Worm (Caenorhabditis elegans) whole organism, L4 larva: Measurements from ENCODE around the gene snr-5.
A peak's percentile ranks its signal among the peaks of the same experiment; 100 is the strongest.

ENCODE experiments used
- D1046.2 ChIP-seq: fragments of 200-800 bp; sonication (Bioruptor generic); IDR thresholded peaks from 2 replicates; pipeline ENCODE4 v1.3.6; 2022; ENCODE audit warnings: missing genetic modification characterization, missing compliant biosample characterization
- F44E2.7 ChIP-seq: fragments of 200-800 bp; sonication (Bioruptor generic); IDR thresholded peaks from 2 replicates; pipeline ENCODE4 v2.1.2; 2022; ENCODE audit warnings: missing genetic modification characterization, missing compliant biosample characterization
- R02D3.7 ChIP-seq: fragments of 150-350 bp; sonication (generic microtip); optimal IDR thresholded peaks from 3 replicates; lab custom pipeline; 2014; ENCODE audit warnings: missing biosample characterization, missing genetic modification characterization
- T20F7.1 ChIP-seq: fragments of 200-800 bp; sonication (Bioruptor generic); optimal IDR thresholded peaks from 2 replicates; lab custom pipeline; 2018; ENCODE audit warnings: mild to moderate bottlenecking, missing genetic modification characterization, missing compliant biosample characterization
- Y75B8A.6 ChIP-seq: fragments of 200-800 bp; sonication (Bioruptor generic); IDR thresholded peaks from 2 replicates; pipeline ENCODE4 v1.3.6; 2022; ENCODE audit warnings: missing genetic modification reagents, missing genetic modification characterization, missing compliant biosample characterization
- ZK337.2 ChIP-seq: fragments of 200-800 bp; sonication (Bioruptor generic); IDR thresholded peaks from 2 replicates; pipeline ENCODE4 v1.3.6; 2022; ENCODE audit warnings: missing genetic modification reagents, missing genetic modification characterization, missing compliant biosample characterization
- arid-1 ChIP-seq: fragments of 200-800 bp; sonication (Bioruptor generic); conservative IDR thresholded peaks from 2 replicates; pipeline ENCODE4 v1.3.6; 2022; ENCODE audit warnings: missing genetic modification reagents, missing genetic modification characterization, missing compliant biosample characterization
- ceh-44 ChIP-seq: fragments of 200-800 bp; sonication (Bioruptor generic); IDR thresholded peaks from 2 replicates; pipeline ENCODE4 v1.3.6; 2022; ENCODE audit warnings: missing genetic modification reagents, missing genetic modification characterization, missing compliant biosample characterization
- daf-12 ChIP-seq: fragments of 150-350 bp; optimal IDR thresholded peaks from 2 replicates; lab custom pipeline; 2014; ENCODE audit warnings: missing biosample characterization, missing genetic modification reagents, missing genetic modification characterization
- daf-19 ChIP-seq: fragments of 200-800 bp; sonication (Bioruptor generic); conservative IDR thresholded peaks from 2 replicates; pipeline ENCODE4 v1.3.6; 2022; ENCODE audit warnings: missing genetic modification characterization, missing compliant biosample characterization
- daf-8 ChIP-seq: fragments of 200-800 bp; sonication (Bioruptor generic); IDR thresholded peaks from 2 replicates; pipeline ENCODE4 v1.3.6; 2022; ENCODE audit warnings: missing genetic modification characterization, missing compliant biosample characterization
- dmd-6 ChIP-seq: fragments of 200-800 bp; sonication (Bioruptor generic); IDR thresholded peaks from 2 replicates; pipeline ENCODE4 v1.3.6; 2022; ENCODE audit warnings: missing genetic modification reagents, missing genetic modification characterization, missing compliant biosample characterization
- dmd-8 ChIP-seq: fragments of 200-800 bp; sonication (Bioruptor generic); IDR thresholded peaks from 2 replicates; pipeline ENCODE4 v1.3.6; 2022; ENCODE audit warnings: missing genetic modification characterization, missing compliant biosample characterization
- dmd-9 ChIP-seq: fragments of 200-800 bp; sonication (Bioruptor generic); IDR thresholded peaks from 2 replicates; pipeline ENCODE4 v1.3.6; 2022; ENCODE audit warnings: missing genetic modification reagents, missing genetic modification characterization, missing compliant biosample characterization
- egl-27 ChIP-seq: sonication (generic microtip); optimal IDR thresholded peaks from 3 replicates; lab custom pipeline; 2017; ENCODE audit warnings: missing biosample characterization, missing genetic modification reagents, missing genetic modification characterization
- egl-43 ChIP-seq: fragments of 200-800 bp; sonication (Bioruptor generic); IDR thresholded peaks from 2 replicates; pipeline ENCODE4 v1.3.6; 2022; ENCODE audit warnings: missing genetic modification reagents, missing genetic modification characterization, missing compliant biosample characterization
- fkh-10 ChIP-seq: fragments of 150-350 bp; optimal IDR thresholded peaks from 2 replicates; lab custom pipeline; 2014; ENCODE audit warnings: missing biosample characterization, missing genetic modification reagents, missing genetic modification characterization
- gei-8 ChIP-seq: fragments of 200-800 bp; sonication (Bioruptor generic); optimal IDR thresholded peaks from 2 replicates; lab custom pipeline; 2018; ENCODE audit warnings: mild to moderate bottlenecking, missing genetic modification characterization, missing compliant biosample characterization
- hif-1 ChIP-seq, 2 experiments: sonication (generic microtip); optimal IDR thresholded peaks; 2 replicates each; lab custom pipeline; 2016 to 2017; ENCODE audit warnings: missing compliant biosample characterization in 2 of 2, missing genetic modification characterization in 2 of 2, missing genetic modification reagents in 2 of 2, missing genotype in 2 of 2, mild to moderate bottlenecking in 1 of 2
- hlh-11 ChIP-seq: fragments of 200-800 bp; sonication (Bioruptor generic); optimal IDR thresholded peaks from 2 replicates; lab custom pipeline; 2018; ENCODE audit warnings: mild to moderate bottlenecking, missing genetic modification characterization, missing compliant biosample characterization
- hlh-30 ChIP-seq: sonication (generic microtip); optimal IDR thresholded peaks from 2 replicates; lab custom pipeline; 2017; ENCODE audit warnings: antibody characterized with exemption, mild to moderate bottlenecking, missing genetic modification characterization, missing compliant biosample characterization; ENCODE audit not compliant: insufficient read depth
- hmg-1.1 ChIP-seq: fragments of 200-800 bp; sonication (Bioruptor generic); IDR thresholded peaks from 2 replicates; pipeline ENCODE4 v1.3.6; 2022; ENCODE audit warnings: missing genetic modification reagents, missing genetic modification characterization, missing compliant biosample characterization
- jun-1 ChIP-seq: fragments of 150-350 bp; optimal IDR thresholded peaks from 2 replicates; lab custom pipeline; 2014; ENCODE audit warnings: missing biosample characterization, missing genetic modification reagents, missing genetic modification characterization
- lin-1 ChIP-seq: fragments of 200-800 bp; sonication (Bioruptor generic); IDR thresholded peaks from 2 replicates; pipeline ENCODE4 v1.3.6; 2022; ENCODE audit warnings: missing genetic modification reagents, missing genetic modification characterization, missing compliant biosample characterization
- lin-13 ChIP-seq: fragments of 150-350 bp; optimal IDR thresholded peaks from 2 replicates; lab custom pipeline; 2014; ENCODE audit warnings: missing biosample characterization, missing genetic modification reagents, missing genetic modification characterization
- lin-29 ChIP-seq: fragments of 200-800 bp; sonication (Bioruptor generic); IDR thresholded peaks from 2 replicates; pipeline ENCODE4 v1.3.6; 2022; ENCODE audit warnings: missing genetic modification reagents, missing genetic modification characterization, missing compliant biosample characterization
- lir-3 ChIP-seq: sonication (generic microtip); optimal IDR thresholded peaks from 2 replicates; lab custom pipeline; 2016; ENCODE audit warnings: mild to moderate bottlenecking, missing genetic modification characterization, missing compliant biosample characterization
- lsy-2 ChIP-seq, 2 experiments: fragments of 150-350 bp in 1 of 2; sonication (generic microtip) in 1 of 2; optimal IDR thresholded peaks; 2 replicates each; lab custom pipeline; 2014 to 2017; ENCODE audit warnings: missing biosample characterization in 2 of 2, missing genetic modification characterization in 2 of 2
- madf-5 ChIP-seq, 2 experiments: fragments of 200-800 bp; sonication (Bioruptor generic); IDR thresholded peaks; 2 replicates each; pipeline ENCODE4 v1.3.6; 2022; ENCODE audit warnings: missing compliant biosample characterization in 2 of 2, missing genetic modification characterization in 2 of 2
- mes-2 ChIP-seq: sonication (generic microtip); optimal IDR thresholded peaks from 2 replicates; lab custom pipeline; 2016; ENCODE audit warnings: missing genotype, mild to moderate bottlenecking, missing genetic modification characterization, missing compliant biosample characterization; ENCODE audit not compliant: poor library complexity, severe bottlenecking
- mxl-3 ChIP-seq: fragments of 200-800 bp; sonication (Bioruptor generic); optimal IDR thresholded peaks from 2 replicates; lab custom pipeline; 2018; ENCODE audit warnings: mild to moderate bottlenecking, missing genetic modification characterization, missing compliant biosample characterization
- nhr-111 ChIP-seq: fragments of 200-800 bp; sonication (Bioruptor generic); optimal IDR thresholded peaks from 2 replicates; lab custom pipeline; 2018; ENCODE audit warnings: mild to moderate bottlenecking, missing genetic modification characterization, missing compliant biosample characterization
- nhr-28 ChIP-seq: fragments of 150-350 bp; optimal IDR thresholded peaks from 2 replicates; lab custom pipeline; 2014; ENCODE audit warnings: missing biosample characterization, missing genetic modification characterization
- nhr-41 ChIP-seq: fragments of 200-800 bp; sonication (Bioruptor generic); IDR thresholded peaks from 2 replicates; pipeline ENCODE4 v1.3.6; 2022; ENCODE audit warnings: missing genetic modification reagents, missing genetic modification characterization, missing compliant biosample characterization
- nhr-48 ChIP-seq: sonication (generic microtip); optimal IDR thresholded peaks from 2 replicates; lab custom pipeline; 2016; ENCODE audit warnings: mild to moderate bottlenecking, missing genetic modification characterization, missing compliant biosample characterization
- nhr-6 ChIP-seq: fragments of 150-350 bp; optimal IDR thresholded peaks from 2 replicates; lab custom pipeline; 2014; ENCODE audit warnings: missing biosample characterization, missing genetic modification characterization
- nhr-76 ChIP-seq: fragments of 150-350 bp; optimal IDR thresholded peaks from 2 replicates; lab custom pipeline; 2014; ENCODE audit warnings: missing biosample characterization, missing genetic modification characterization
- nhr-77 ChIP-seq: fragments of 150-350 bp; optimal IDR thresholded peaks from 2 replicates; lab custom pipeline; 2014; ENCODE audit warnings: missing biosample characterization, missing genetic modification characterization
- rbr-2 ChIP-seq: sonication (generic microtip); optimal IDR thresholded peaks from 2 replicates; lab custom pipeline; 2016; ENCODE audit warnings: missing genotype, missing genetic modification characterization, missing compliant biosample characterization
- saeg-2 ChIP-seq: fragments of 200-800 bp; sonication (Bioruptor generic); IDR thresholded peaks from 2 replicates; pipeline ENCODE4 v1.3.6; 2022; ENCODE audit warnings: missing genetic modification reagents, missing genetic modification characterization, missing compliant biosample characterization
- skn-1 ChIP-seq: fragments of 150-350 bp; optimal IDR thresholded peaks from 2 replicates; lab custom pipeline; 2014; ENCODE audit warnings: missing biosample characterization, missing genetic modification characterization
- snpc-4 ChIP-seq: fragments of 150-350 bp; optimal IDR thresholded peaks from 2 replicates; lab custom pipeline; 2014; ENCODE audit warnings: missing biosample characterization, missing genetic modification characterization
- spr-3 ChIP-seq: fragments of 200-800 bp; sonication (Bioruptor generic); optimal IDR thresholded peaks from 2 replicates; lab custom pipeline; 2018; ENCODE audit warnings: mild to moderate bottlenecking, missing genetic modification characterization, missing compliant biosample characterization
- tra-1 ChIP-seq: fragments of 200-800 bp; sonication (Bioruptor generic); IDR thresholded peaks from 2 replicates; pipeline ENCODE4 v1.3.6; 2022; ENCODE audit warnings: missing genetic modification reagents, missing genetic modification characterization, missing compliant biosample characterization
- unc-39 ChIP-seq: sonication (generic microtip); optimal IDR thresholded peaks from 2 replicates; lab custom pipeline; 2017; ENCODE audit warnings: missing biosample characterization, missing genetic modification characterization
- unc-62 ChIP-seq, 3 experiments: fragments of 150-350 bp in 1 of 3; sonication (generic microtip); optimal IDR thresholded peaks in 2 of 3; peaks in 1 of 3; 1 replicate in 1 of 3; 2 replicates in 2 of 3; lab custom pipeline; 2014 to 2017; ENCODE audit warnings: missing biosample characterization in 3 of 3, missing genetic modification characterization in 3 of 3, missing genetic modification reagents in 3 of 3, missing genotype in 1 of 3
- vab-7 ChIP-seq: fragments of 200-800 bp; sonication (Bioruptor generic); IDR thresholded peaks from 2 replicates; pipeline ENCODE4 v1.3.6; 2022; ENCODE audit warnings: missing genetic modification reagents, missing genetic modification characterization, missing compliant biosample characterization
- zag-1 ChIP-seq: fragments of 150-350 bp; optimal IDR thresholded peaks from 2 replicates; lab custom pipeline; 2014; ENCODE audit warnings: missing biosample characterization, missing genetic modification characterization
- zfp-3 ChIP-seq: fragments of 200-800 bp; sonication (Bioruptor generic); conservative IDR thresholded peaks from 2 replicates; pipeline ENCODE4 v1.3.6; 2022; ENCODE audit warnings: missing genetic modification reagents, missing genetic modification characterization, missing compliant biosample characterization
- zip-11 ChIP-seq: fragments of 200-800 bp; sonication (Bioruptor generic); IDR thresholded peaks from 2 replicates; pipeline ENCODE4 v1.3.6; 2022; ENCODE audit warnings: missing genetic modification characterization, missing compliant biosample characterization
- zip-2 ChIP-seq: fragments of 150-350 bp; optimal IDR thresholded peaks from 2 replicates; lab custom pipeline; 2014; ENCODE audit warnings: missing biosample characterization, missing genetic modification characterization
- ztf-11 ChIP-seq: fragments of 150-350 bp; optimal IDR thresholded peaks from 2 replicates; lab custom pipeline; 2014; ENCODE audit warnings: missing biosample characterization, missing genetic modification characterization

Gene snr-5

ce11 chrIII:7911621-7912020, 49.8 kb downstream of the snr-5 start, which contains the start of gene ZK688.7 (continued):
- TF ChIP-seq nhr-48 (tag; lab: Kevin White, UChicago) (no peak), egl-43 (GFP tag; lab: Robert Waterston, UW) (no peak), Y75B8A.6 (GFP tag; lab: Robert Waterston, UW) (no peak), fkh-10 (no peak), unc-62 (GFP tag; optimal IDR thresholded peaks at IDR 0.05 in 1 of 2; lab: Kevin White, UChicago) (peak in 1 of 2 experiments; percentile 87), unc-62 (tag; optimal IDR thresholded peaks at IDR 0.05; lab: Kevin White, UChicago) (no peak), tra-1 (no peak), nhr-41 (GFP tag; lab: Robert Waterston, UW) (no peak), daf-19 (GFP tag; lab: Robert Waterston, UW) (no peak), zip-11 (GFP tag; lab: Robert Waterston, UW) (no peak), lsy-2 (tag; optimal IDR thresholded peaks at IDR 0.05; lab: Kevin White, UChicago) (peak in 1 of 2 experiments; percentile 29), lin-29 (GFP tag; lab: Robert Waterston, UW) (no peak), zfp-3 (no peak), lin-13 (no peak), nhr-111 (no peak), ztf-11 (tag; lab: Kevin White, UChicago) (no peak), zag-1 (no peak), daf-8 (GFP tag; lab: Robert Waterston, UW) (no peak), ZK337.2 (no peak), hmg-1.1 (no peak), daf-12 (tag; lab: Kevin White, UChicago) (no peak), saeg-2 (GFP tag; lab: Robert Waterston, UW) (no peak), gei-8 (GFP tag; lab: Kevin White, UChicago) (no peak), skn-1 (tag; lab: Kevin White, UChicago) (no peak), D1046.2 (GFP tag; lab: Robert Waterston, UW) (no peak), spr-3 (GFP tag; lab: Kevin White, UChicago) (no peak), dmd-9 (GFP tag; lab: Robert Waterston, UW) (no peak), vab-7 (no peak), jun-1 (tag; lab: Kevin White, UChicago) (no peak), nhr-76 (tag; lab: Kevin White, UChicago) (no peak), rbr-2 (tag; lab: Kevin White, UChicago) (no peak), T20F7.1 (GFP tag; lab: Kevin White, UChicago) (peak; percentile 2), unc-39 (tag; lab: Kevin White, UChicago) (no peak), egl-27 (tag; lab: Kevin White, UChicago) (no peak), dmd-6 (GFP tag; lab: Robert Waterston, UW) (no peak), hif-1 (tag; optimal IDR thresholded peaks at IDR 0.05; lab: Kevin White, UChicago) (no peak), mes-2 (tag; lab: Kevin White, UChicago) (no peak), nhr-6 (tag; lab: Kevin White, UChicago) (no peak), arid-1 (GFP tag; lab: Robert Waterston, UW) (no peak), hlh-30 (peak; percentile 86), F44E2.7 (GFP tag; lab: Robert Waterston, UW) (no peak), dmd-8 (GFP tag; lab: Robert Waterston, UW) (no peak), lir-3 (no peak), hlh-11 (tag; lab: Kevin White, UChicago) (peak; percentile 56), zip-2 (no peak), madf-5 (GFP tag; IDR thresholded peaks at IDR 0.05; lab: Robert Waterston, UW) (no peak), snpc-4 (tag; lab: Kevin White, UChicago) (no peak), lin-1 (GFP tag; lab: Robert Waterston, UW) (no peak), nhr-77 (tag; lab: Kevin White, UChicago) (no peak), nhr-28 (tag; lab: Kevin White, UChicago) (peak; percentile 60), ceh-44 (no peak), R02D3.7 (tag; lab: Kevin White, UChicago) (no peak), mxl-3 (peak; percentile 31)
